Fruit fly (Drosophila melanogaster) whole organism, wandering third instar larva: ENCODE data around the gene CG15535.

Source experiments
- CG9705 ChIP-seq: fragments of 200-800 bp; sonication (Bioruptor generic); optimal IDR thresholded peaks from 2 replicates; lab custom pipeline; 2018; ENCODE audit warnings: missing biosample characterization, mild to moderate bottlenecking, missing genetic modification characterization
- CrebA ChIP-seq: fragments of 200-800 bp; sonication (Bioruptor generic); optimal IDR thresholded peaks from 2 replicates; lab custom pipeline; 2016; ENCODE audit warnings: missing biosample characterization, mild to moderate bottlenecking, missing genetic modification characterization, borderline replicate concordance
- Hnf4 ChIP-seq: fragments of 200-800 bp; sonication (Bioruptor generic); optimal IDR thresholded peaks from 2 replicates; lab custom pipeline; 2016; ENCODE audit warnings: missing biosample characterization, mild to moderate bottlenecking, missing genetic modification characterization
- Hr78 ChIP-seq: fragments of >200 bp; optimal IDR thresholded peaks from 2 replicates; lab custom pipeline; 2017; ENCODE audit warnings: missing biosample characterization, missing genetic modification characterization
- Jra ChIP-seq: sonication (Bioruptor generic); optimal IDR thresholded peaks from 2 replicates; lab custom pipeline; 2016; ENCODE audit warnings: missing biosample characterization, missing genetic modification characterization
- Myc ChIP-seq: fragments of >200 bp; optimal IDR thresholded peaks from 2 replicates; lab custom pipeline; 2017
- OdsH ChIP-seq: fragments of 200-800 bp; sonication (Bioruptor generic); optimal IDR thresholded peaks from 2 replicates; lab custom pipeline; 2016; ENCODE audit warnings: missing biosample characterization, mild to moderate bottlenecking, missing genetic modification characterization
- Sp1 ChIP-seq: fragments of 200-800 bp; sonication (Bioruptor generic); optimal IDR thresholded peaks from 3 replicates; lab custom pipeline; 2019; ENCODE audit warnings: missing biosample characterization, mild to moderate bottlenecking, missing genetic modification characterization, moderate library complexity
- Vsx2 ChIP-seq: fragments of 200-300, 225-300 bp; sonication (Bioruptor generic); optimal IDR thresholded peaks from 2 replicates; lab custom pipeline; 2018; ENCODE audit warnings: missing biosample characterization, missing genetic modification characterization; ENCODE audit not compliant: partially characterized antibody
- dmrt93B ChIP-seq: fragments of 200-800 bp; sonication (Bioruptor generic); optimal IDR thresholded peaks from 2 replicates; lab custom pipeline; 2018; ENCODE audit warnings: missing biosample characterization, mild to moderate bottlenecking, missing genetic modification characterization
- fru ChIP-seq: fragments of 200-800 bp; sonication (Bioruptor generic); optimal IDR thresholded peaks from 3 replicates; lab custom pipeline; 2016; ENCODE audit warnings: missing biosample characterization, mild to moderate bottlenecking, missing genetic modification characterization
- jim ChIP-seq: fragments of 175-275, 200-325 bp; sonication (Bioruptor generic); optimal IDR thresholded peaks from 2 replicates; lab custom pipeline; 2016; ENCODE audit warnings: missing biosample characterization, mild to moderate bottlenecking, missing genetic modification characterization
- psq ChIP-seq: fragments of 200-800 bp; sonication (Bioruptor generic); optimal IDR thresholded peaks from 3 replicates; lab custom pipeline; 2017; ENCODE audit warnings: missing biosample characterization, mild to moderate bottlenecking, missing genetic modification characterization, moderate library complexity
- tai ChIP-seq: sonication (Bioruptor generic); optimal IDR thresholded peaks from 2 replicates; lab custom pipeline; 2016; ENCODE audit warnings: missing biosample characterization, missing genetic modification characterization

DNA sequence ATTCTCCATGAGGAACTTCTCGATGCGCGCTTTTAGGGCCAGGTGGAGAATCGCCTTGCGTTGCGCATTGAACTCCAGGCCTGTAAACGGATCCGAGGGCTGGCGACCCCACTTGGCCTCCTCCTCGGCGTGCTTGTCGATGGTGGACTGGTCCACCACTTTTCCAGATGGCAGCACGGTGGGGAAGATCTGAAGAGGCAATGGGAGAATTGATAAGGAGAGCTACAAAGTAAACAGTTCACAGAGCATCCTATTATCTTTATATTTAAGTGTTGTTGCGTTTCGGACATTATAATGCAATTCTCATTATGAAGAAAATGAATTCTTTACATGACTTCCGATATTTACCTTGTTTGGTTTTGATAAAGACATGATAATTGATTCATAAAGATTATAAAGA lies 2.9 kb upstream of the CG15535 start:
- no peak for TF ChIP-seq psq (GFP tag; lab: Kevin White, UChicago)
- no peak for TF ChIP-seq fru (GFP tag; lab: Kevin White, UChicago)
- TF ChIP-seq Vsx2, result no peak
- no peak for TF ChIP-seq Hnf4 (GFP tag; lab: Kevin White, UChicago)
- no peak for TF ChIP-seq CG9705 (GFP tag; lab: Kevin White, UChicago)
- no peak for TF ChIP-seq Sp1
- no peak for TF ChIP-seq Hr78
- no peak for TF ChIP-seq jim (GFP tag; lab: Kevin White, UChicago)
- TF ChIP-seq CrebA (GFP tag; lab: Kevin White, UChicago), result no peak
- no peak for TF ChIP-seq tai (GFP tag; lab: Kevin White, UChicago)
- no peak for TF ChIP-seq Myc
- TF ChIP-seq Jra (GFP tag; lab: Kevin White, UChicago), result no peak
- no peak for TF ChIP-seq dmrt93B (GFP tag; lab: Kevin White, UChicago)
- TF ChIP-seq OdsH (GFP tag; lab: Kevin White, UChicago), result no peak
